Worm (Caenorhabditis elegans) whole organism, L1 larva: ENCODE measurements around the gene gdi-1.

Experiments
- ama-1 ChIP-seq: fragments of 150-350 bp; optimal IDR thresholded peaks from 2 replicates; lab custom pipeline; 2014
- nhr-12 ChIP-seq: sonication (generic microtip); optimal IDR thresholded peaks from 2 replicates; lab custom pipeline; 2017; ENCODE audit warnings: missing biosample characterization, missing genetic modification characterization

DNA sequence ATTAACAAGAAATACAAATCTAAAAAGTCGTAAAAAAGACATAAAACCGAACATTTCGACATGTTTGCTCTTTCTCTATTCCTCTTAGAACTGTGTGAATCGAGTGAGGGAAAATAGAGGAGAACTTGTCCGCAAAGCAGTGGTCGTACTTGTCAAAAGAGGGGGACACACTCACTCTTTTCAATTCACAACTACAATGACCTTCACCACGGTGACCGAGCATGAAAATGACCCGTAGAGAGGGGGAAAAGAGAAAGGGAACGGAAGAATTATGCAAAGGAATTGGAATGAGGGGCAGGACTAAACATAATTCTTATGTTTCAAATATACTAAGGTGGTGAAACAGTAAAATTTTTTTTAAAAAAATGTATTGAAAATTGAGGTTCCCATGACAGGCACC lies 40.9 kb upstream of the gdi-1 start:
- TF ChIP-seq ama-1 (lab: Kevin White, UChicago) (no peak), nhr-12 (tag; lab: Kevin White, UChicago) (no peak)
